Fruit fly (Drosophila melanogaster) whole organism, embryonic: ENCODE data around the gene CG31548.

Source experiments
- Asciz ChIP-seq: fragments of 200-800 bp; sonication (Bioruptor generic); optimal IDR thresholded peaks from 2 replicates; lab custom pipeline; 2017; ENCODE audit warnings: missing biosample characterization, mild to moderate bottlenecking, missing genetic modification characterization, missing genetic modification reagents
- Atf-2 ChIP-seq: fragments of 200-800 bp; sonication (Bioruptor generic); optimal IDR thresholded peaks from 2 replicates; lab custom pipeline; 2016; ENCODE audit warnings: missing biosample characterization, missing genetic modification characterization
- Awh ChIP-seq: fragments of 200-800 bp; sonication (Bioruptor generic); IDR thresholded peaks from 2 replicates; pipeline ENCODE4, ENCODE4 v1.3.6; 2022; ENCODE audit warnings: missing biosample characterization, missing genetic modification characterization
- C15 ChIP-seq: fragments of 200-800 bp; sonication (Bioruptor generic); IDR thresholded peaks from 3 replicates; pipeline ENCODE4 v1.3.6; 2022; ENCODE audit warnings: missing biosample characterization, missing genetic modification characterization
- CG12659 ChIP-seq: fragments of 200-800 bp; sonication (Bioruptor generic); optimal IDR thresholded peaks from 3 replicates; lab custom pipeline; 2017; ENCODE audit warnings: mild to moderate bottlenecking, missing biosample characterization, missing genetic modification reagents, missing genetic modification characterization
- CG13287 ChIP-seq: fragments of 200-800 bp; sonication (Bioruptor generic); IDR thresholded peaks from 2 replicates; pipeline ENCODE4 v1.3.6; 2022; ENCODE audit warnings: missing biosample characterization, missing genetic modification characterization; ENCODE audit not compliant: partially characterized antibody
- CG14050 ChIP-seq: fragments of 200-800 bp; sonication (Bioruptor generic); IDR thresholded peaks from 3 replicates; pipeline ENCODE4 v1.3.6; 2022; ENCODE audit warnings: missing biosample characterization, missing genetic modification characterization
- CG14441 ChIP-seq: fragments of 200-800 bp; sonication (Bioruptor generic); IDR thresholded peaks from 2 replicates; pipeline ENCODE4 v1.3.6; 2022; ENCODE audit warnings: missing biosample characterization, missing genetic modification characterization
- CG14860 ChIP-seq: fragments of 200-800 bp; sonication (Bioruptor generic); IDR thresholded peaks from 3 replicates; pipeline ENCODE4 v1.3.6; 2022; ENCODE audit warnings: missing biosample characterization, missing genetic modification characterization; ENCODE audit not compliant: partially characterized antibody
- CG14965 ChIP-seq: fragments of 200-800 bp; sonication (Bioruptor generic); optimal IDR thresholded peaks from 2 replicates; lab custom pipeline; 2016; ENCODE audit warnings: missing biosample characterization, missing genetic modification characterization, borderline replicate concordance
- CG15269 ChIP-seq: fragments of 200-800 bp; sonication (Bioruptor generic); optimal IDR thresholded peaks from 2 replicates; lab custom pipeline; 2018; ENCODE audit warnings: missing biosample characterization, mild to moderate bottlenecking, missing genetic modification characterization, moderate library complexity
- CG16779 ChIP-seq: fragments of 200-800 bp; sonication (Bioruptor generic); IDR thresholded peaks from 2 replicates; pipeline ENCODE4 v1.3.6; 2022; ENCODE audit warnings: missing biosample characterization, missing genetic modification characterization
- CG18476 ChIP-seq: fragments of 200-800 bp; sonication (Bioruptor generic); optimal IDR thresholded peaks from 2 replicates; lab custom pipeline; 2016; ENCODE audit warnings: missing biosample characterization, mild to moderate bottlenecking, missing genetic modification characterization
- CG18599 ChIP-seq: fragments of 200-800 bp; sonication (Bioruptor generic); optimal IDR thresholded peaks from 3 replicates; lab custom pipeline; 2017; ENCODE audit warnings: missing biosample characterization, missing genetic modification characterization, mild to moderate bottlenecking, moderate library complexity, missing genetic modification reagents
- CG18619 ChIP-seq: fragments of 200-800 bp; sonication (Bioruptor generic); optimal IDR thresholded peaks from 3 replicates; lab custom pipeline; 2017; ENCODE audit warnings: missing biosample characterization, mild to moderate bottlenecking, missing genetic modification characterization
- CG2678 ChIP-seq: fragments of 200-800 bp; sonication (Bioruptor generic); optimal IDR thresholded peaks from 3 replicates; lab custom pipeline; 2019; ENCODE audit warnings: missing biosample characterization, mild to moderate bottlenecking, missing genetic modification characterization, moderate library complexity
- CG31388 ChIP-seq: fragments of 200-800 bp; sonication (Bioruptor generic); optimal IDR thresholded peaks from 2 replicates; lab custom pipeline; 2016; ENCODE audit warnings: missing biosample characterization, missing genetic modification characterization
- CG33213 ChIP-seq: fragments of 200-800 bp; sonication (Bioruptor generic); optimal IDR thresholded peaks from 3 replicates; lab custom pipeline; 2016; ENCODE audit warnings: missing biosample characterization, missing genetic modification characterization
- CG3407 ChIP-seq: fragments of 200-800 bp; sonication (Bioruptor generic); optimal IDR thresholded peaks from 2 replicates; lab custom pipeline; 2018; ENCODE audit warnings: missing biosample characterization, mild to moderate bottlenecking, missing genetic modification characterization
- CG3995 ChIP-seq: fragments of 200-800 bp; sonication (Bioruptor generic); optimal IDR thresholded peaks from 3 replicates; lab custom pipeline; 2016; ENCODE audit warnings: missing biosample characterization, missing genetic modification characterization
- CG4360 ChIP-seq: fragments of 200-800 bp; sonication (Bioruptor generic); IDR thresholded peaks from 2 replicates; pipeline ENCODE4 v1.3.6; 2022; ENCODE audit warnings: missing biosample characterization, missing genetic modification characterization
- CG4617 ChIP-seq: fragments of 200-800 bp; sonication (Bioruptor generic); optimal IDR thresholded peaks from 3 replicates; lab custom pipeline; 2016; ENCODE audit warnings: missing biosample characterization, missing genetic modification characterization, borderline replicate concordance
- CG4820 ChIP-seq: fragments of 200-800 bp; sonication (Bioruptor generic); optimal IDR thresholded peaks from 3 replicates; lab custom pipeline; 2016; ENCODE audit warnings: missing biosample characterization, missing genetic modification characterization
- CG8924 ChIP-seq: fragments of 200-800 bp; optimal IDR thresholded peaks from 3 replicates; lab custom pipeline; 2019; ENCODE audit warnings: missing biosample characterization, mild to moderate bottlenecking, missing genetic modification characterization, moderate library complexity
- CG9609 ChIP-seq: fragments of 200-800 bp; sonication (Bioruptor generic); optimal IDR thresholded peaks from 3 replicates; lab custom pipeline; 2016; ENCODE audit warnings: missing biosample characterization, missing genetic modification characterization
- Ets97D ChIP-seq: fragments of 200-800 bp; sonication (Bioruptor generic); optimal IDR thresholded peaks from 3 replicates; lab custom pipeline; 2016; ENCODE audit warnings: missing biosample characterization, missing genetic modification characterization
- Fer3 ChIP-seq: fragments of 200-800 bp; sonication (Bioruptor generic); optimal IDR thresholded peaks from 2 replicates; lab custom pipeline; 2018; ENCODE audit warnings: missing biosample characterization, mild to moderate bottlenecking, missing genetic modification characterization, moderate library complexity
- HLH54F ChIP-seq: fragments of 200-800 bp; sonication (Bioruptor generic); optimal IDR thresholded peaks from 3 replicates; lab custom pipeline; 2016; ENCODE audit warnings: missing biosample characterization, missing genetic modification characterization
- HmgD ChIP-seq: fragments of 200-800 bp; sonication (Bioruptor generic); optimal IDR thresholded peaks from 3 replicates; lab custom pipeline; 2016; ENCODE audit warnings: missing biosample characterization, missing genetic modification characterization
- NC2α ChIP-seq: fragments of 200-800 bp; sonication (Bioruptor generic); optimal IDR thresholded peaks from 2 replicates; lab custom pipeline; 2016; ENCODE audit warnings: missing biosample characterization, missing genetic modification characterization
- Oli ChIP-seq: fragments of 200-800 bp; sonication (Bioruptor generic); optimal IDR thresholded peaks from 2 replicates; lab custom pipeline; 2018; ENCODE audit warnings: missing biosample characterization, mild to moderate bottlenecking, missing genetic modification characterization, moderate library complexity
- PHDP ChIP-seq: fragments of 200-800 bp; sonication (Bioruptor generic); optimal IDR thresholded peaks from 3 replicates; lab custom pipeline; 2018; ENCODE audit warnings: missing biosample characterization, mild to moderate bottlenecking, missing genetic modification characterization, moderate library complexity
- Stat92E ChIP-seq, 3 experiments: fragments of >200 bp in 2 of 3; fragments of 200-800 bp in 1 of 3; sonication (Bioruptor generic) in 1 of 3; optimal IDR thresholded peaks; 2 replicates each; lab custom pipeline; 2017 to 2019; ENCODE audit warnings: missing biosample characterization in 3 of 3, missing genetic modification characterization in 3 of 3, mild to moderate bottlenecking in 1 of 3, moderate library complexity in 1 of 3
- az2 ChIP-seq: fragments of 200-800 bp; sonication (Bioruptor generic); optimal IDR thresholded peaks from 3 replicates; lab custom pipeline; 2016; ENCODE audit warnings: missing biosample characterization, missing genetic modification characterization
- bab2 ChIP-seq: fragments of 200-800 bp; sonication (Bioruptor generic); optimal IDR thresholded peaks from 2 replicates; lab custom pipeline; 2016; ENCODE audit warnings: missing biosample characterization, missing genetic modification characterization
- chn ChIP-seq: fragments of 200-800 bp; sonication (Bioruptor generic); optimal IDR thresholded peaks from 2 replicates; lab custom pipeline; 2016; ENCODE audit warnings: missing biosample characterization, missing genetic modification characterization
- disco-r ChIP-seq: fragments of 200-800 bp; sonication (Bioruptor generic); optimal IDR thresholded peaks from 2 replicates; lab custom pipeline; 2016; ENCODE audit warnings: missing biosample characterization, missing genetic modification characterization
- ewg ChIP-seq: fragments of 200-800 bp; sonication (Bioruptor generic); optimal IDR thresholded peaks from 3 replicates; lab custom pipeline; 2017; ENCODE audit warnings: mild to moderate bottlenecking, missing biosample characterization, missing genetic modification reagents, missing genetic modification characterization
- fd64A ChIP-seq: fragments of 200-800 bp; sonication (Bioruptor generic); optimal IDR thresholded peaks from 3 replicates; lab custom pipeline; 2018; ENCODE audit warnings: missing biosample characterization, mild to moderate bottlenecking, missing genetic modification characterization
- gcm ChIP-seq: fragments of 200-800 bp; sonication (Bioruptor generic); optimal IDR thresholded peaks from 2 replicates; lab custom pipeline; 2019; ENCODE audit warnings: missing biosample characterization, mild to moderate bottlenecking, missing genetic modification characterization, moderate library complexity
- grn ChIP-seq: fragments of 200-800 bp; sonication (Bioruptor generic); optimal IDR thresholded peaks from 3 replicates; lab custom pipeline; 2017; ENCODE audit warnings: missing biosample characterization, missing genetic modification characterization
- hb ChIP-seq: fragments of 200-800 bp; sonication (Bioruptor generic); IDR thresholded peaks from 3 replicates; pipeline ENCODE4 v1.3.6; 2022; ENCODE audit warnings: missing biosample characterization, missing genetic modification characterization; ENCODE audit not compliant: partially characterized antibody
- lab ChIP-seq: fragments of 200-800 bp; sonication (Bioruptor generic); optimal IDR thresholded peaks from 3 replicates; lab custom pipeline; 2017; ENCODE audit warnings: missing biosample characterization, missing genetic modification characterization, mild to moderate bottlenecking, moderate library complexity, missing genetic modification reagents
- pros ChIP-seq: fragments of 200-800 bp; sonication (Bioruptor generic); optimal IDR thresholded peaks from 3 replicates; lab custom pipeline; 2019; ENCODE audit warnings: missing biosample characterization, mild to moderate bottlenecking, missing genetic modification characterization, moderate library complexity
- scrt ChIP-seq: fragments of 200-800 bp; sonication (Bioruptor generic); optimal IDR thresholded peaks from 2 replicates; lab custom pipeline; 2018; ENCODE audit warnings: missing biosample characterization, mild to moderate bottlenecking, missing genetic modification characterization, moderate library complexity
- unpg ChIP-seq: fragments of 200-800 bp; sonication (Bioruptor generic); optimal IDR thresholded peaks from 3 replicates; lab custom pipeline; 2018; ENCODE audit warnings: missing biosample characterization, mild to moderate bottlenecking, missing genetic modification characterization, moderate library complexity

Gene CG31548

dm6 chr3R:5624115-5624878, 12.4 kb downstream of the CG31548 start, which contains the start of the genes Dph4, Spec2 and RpL13A (continued):
- TF ChIP-seq unpg (GFP tag; lab: Kevin White, UChicago) (peak; percentile 87), Awh (no peak), CG14441 (GFP tag; lab: Robert Waterston, UW) (no peak), CG14050 (no peak), NC2α (GFP tag; lab: Kevin White, UChicago) (peak; percentile 78), CG18599 (GFP tag; lab: Kevin White, UChicago) (peak; percentile 95), CG14965 (peak; percentile 83), HLH54F (peak; percentile 84), CG15269 (tag; lab: Kevin White, UChicago) (peak; percentile 82), C15 (GFP tag; lab: Robert Waterston, UW) (no peak), Atf-2 (GFP tag; lab: Kevin White, UChicago) (peak; percentile 88), CG2678 (tag; lab: Kevin White, UChicago) (peak; percentile 81)

- peak; percentile 81 for TF ChIP-seq Fer3 (tag; lab: Kevin White, UChicago)
- peak; percentile 45 for TF ChIP-seq CG4617 (GFP tag; lab: Kevin White, UChicago)
- TF ChIP-seq HmgD (GFP tag; lab: Kevin White, UChicago): peak; percentile 47
- peak; percentile 56 for TF ChIP-seq ewg (GFP tag; lab: Kevin White, UChicago)
- peak; percentile 92 for TF ChIP-seq CG33213 (GFP tag; lab: Kevin White, UChicago)
- peak; percentile 91 for TF ChIP-seq CG3407 (GFP tag; lab: Kevin White, UChicago)
- TF ChIP-seq pros (GFP tag; lab: Kevin White, UChicago): peak; percentile 59
- peak; percentile 79 for TF ChIP-seq gcm (GFP tag; lab: Kevin White, UChicago)
- no peak for TF ChIP-seq CG4360 (GFP tag; lab: Robert Waterston, UW)
- peak; percentile 70 for TF ChIP-seq grn (GFP tag; lab: Kevin White, UChicago)
- peak; percentile 40 for TF ChIP-seq CG31388 (GFP tag; lab: Kevin White, UChicago)
- peak; percentile 64 for TF ChIP-seq CG18476 (GFP tag; lab: Kevin White, UChicago)
- peak; percentile 90 for TF ChIP-seq scrt
- peak; percentile 91 for TF ChIP-seq Asciz (GFP tag; lab: Kevin White, UChicago)
- TF ChIP-seq fd64A (GFP tag; lab: Kevin White, UChicago): peak; percentile 86
- TF ChIP-seq disco-r (GFP tag; lab: Kevin White, UChicago): peak; percentile 48
- peak; percentile 52 for TF ChIP-seq chn (GFP tag; lab: Kevin White, UChicago)
- TF ChIP-seq CG8924: peak; percentile 89
- TF ChIP-seq CG4820 (GFP tag; lab: Kevin White, UChicago): peak; percentile 37
- TF ChIP-seq bab2 (GFP tag; lab: Kevin White, UChicago): peak; percentile 87
- TF ChIP-seq CG13287 (GFP tag; lab: Robert Waterston, UW): no peak
- peak; percentile 29 for TF ChIP-seq CG9609
- TF ChIP-seq CG18619: peak; percentile 76
- peak; percentile 63 for TF ChIP-seq Ets97D (GFP tag; lab: Kevin White, UChicago)
- no peak for TF ChIP-seq CG16779
- no peak for TF ChIP-seq hb (GFP tag; lab: Robert Waterston, UW)
- TF ChIP-seq Stat92E (GFP tag; optimal IDR thresholded peaks at IDR 0.05; lab: Kevin White, UChicago): peak in 1 of 3 experiments; percentile 78
- peak; percentile 40 for TF ChIP-seq az2
- TF ChIP-seq CG14860 (GFP tag; lab: Robert Waterston, UW): no peak
- peak; percentile 23 for TF ChIP-seq Oli (tag; lab: Kevin White, UChicago)
- peak; percentile 92 for TF ChIP-seq lab
- peak; percentile 76 for TF ChIP-seq PHDP (tag; lab: Kevin White, UChicago)
- TF ChIP-seq CG12659: peak; percentile 70
- peak; percentile 8 for TF ChIP-seq CG3995 (GFP tag; lab: Kevin White, UChicago)
These were observed 13.5 kb downstream of the CG31548 start for dm6 chr3R:5622985-5623630.
